Fruit fly (Drosophila melanogaster) S2 (cell line): Measurements from ENCODE around the gene trbd.
A peak's percentile ranks its signal among the peaks of the same experiment; 100 is the strongest.

Experiments used
- CG8478 ChIP-seq: fragments of >200 bp; optimal IDR thresholded peaks from 2 replicates; lab custom pipeline; 2018
- CTCF ChIP-seq, 2 experiments: fragments of >200 bp; optimal IDR thresholded peaks; 2 replicates each; lab custom pipeline; 2018

The trbd gene

DNA sequence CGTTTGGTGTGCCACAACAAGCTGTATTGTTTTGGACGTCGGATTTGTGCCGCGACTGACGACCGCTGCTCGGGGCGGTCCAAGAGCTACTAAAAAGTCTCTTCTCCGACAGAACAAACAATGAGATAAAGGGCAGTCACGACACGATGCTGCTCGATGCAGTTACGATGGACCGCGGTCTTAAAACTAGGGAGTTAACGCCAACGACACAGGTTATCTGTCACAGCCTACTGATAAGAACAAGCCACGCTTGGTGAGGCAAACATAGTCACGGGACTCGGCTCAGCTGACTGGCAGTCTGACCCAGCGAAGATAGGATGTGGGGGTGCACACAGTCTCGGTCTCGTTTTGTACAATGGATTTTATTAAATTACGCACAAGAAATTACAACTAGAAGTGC lies 26.7 kb downstream of the trbd start, which contains the start of gene CG9444:
CG9444 (minus strand) TSS at position 140 of the 400 bp plus-strand sequence.
- no peak for TF ChIP-seq CTCF (optimal IDR thresholded peaks at IDR 0.05; lab: Kevin White, UChicago)
- no peak for TF ChIP-seq CG8478 (lab: Kevin White, UChicago)

DNA sequence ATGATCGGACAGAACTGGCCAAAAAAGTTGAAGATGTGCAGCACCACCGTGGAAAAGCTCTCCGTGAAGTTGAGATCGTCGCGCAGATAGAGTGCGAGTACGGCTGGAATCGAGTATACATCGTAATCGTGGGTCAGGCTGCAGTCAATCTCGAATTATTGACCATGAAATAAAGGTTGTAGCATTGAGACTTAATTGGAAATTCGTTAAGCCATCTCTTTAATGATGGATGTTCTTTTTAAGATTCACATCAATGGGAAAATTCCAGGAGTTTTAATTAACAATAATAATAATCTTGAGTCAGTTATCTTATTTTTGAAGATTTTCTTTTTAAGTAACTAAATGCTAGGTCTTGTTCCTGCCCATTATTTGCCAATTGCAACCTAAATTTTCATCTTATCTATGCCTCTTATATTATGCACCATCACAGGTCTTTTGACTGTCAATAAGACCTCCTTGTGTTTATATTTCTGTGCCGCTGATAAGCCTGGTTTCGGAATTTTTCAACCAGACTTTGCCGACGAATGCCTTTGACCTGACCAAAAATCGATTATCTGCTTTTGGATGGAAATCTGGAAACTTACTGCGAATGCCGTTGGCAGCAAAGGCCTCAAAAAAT lies 27.7 kb downstream of the trbd start:
- TF ChIP-seq CG8478 (lab: Kevin White, UChicago) (no peak), CTCF (optimal IDR thresholded peaks at IDR 0.05; lab: Kevin White, UChicago) (no peak)

DNA sequence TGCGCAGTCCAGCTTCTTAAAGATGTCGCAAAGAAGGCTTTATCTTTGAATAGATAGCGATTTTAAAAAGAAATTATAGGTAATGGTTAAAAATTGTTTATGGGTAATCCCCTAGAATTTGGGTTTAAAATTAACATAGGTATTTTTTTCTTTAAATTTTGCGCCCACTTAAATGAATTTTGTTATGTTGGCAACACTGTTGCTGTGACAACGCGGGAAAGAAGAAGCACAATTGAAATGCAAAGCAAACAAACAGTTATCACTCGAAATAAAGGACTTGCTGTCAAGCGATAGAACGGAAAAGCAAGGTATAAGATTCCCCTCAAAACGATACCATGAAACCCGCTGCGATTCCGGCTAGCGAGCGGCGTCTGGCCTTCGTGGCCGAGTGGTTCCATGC lies 31.1 kb downstream of the trbd start, which contains the start of gene nmdyn-D7:
nmdyn-D7 (plus strand) TSS at position 194 of the 400 bp plus-strand sequence.
- TF ChIP-seq CG8478 (lab: Kevin White, UChicago) (no peak), CTCF (optimal IDR thresholded peaks at IDR 0.05; lab: Kevin White, UChicago) (no peak)

DNA sequence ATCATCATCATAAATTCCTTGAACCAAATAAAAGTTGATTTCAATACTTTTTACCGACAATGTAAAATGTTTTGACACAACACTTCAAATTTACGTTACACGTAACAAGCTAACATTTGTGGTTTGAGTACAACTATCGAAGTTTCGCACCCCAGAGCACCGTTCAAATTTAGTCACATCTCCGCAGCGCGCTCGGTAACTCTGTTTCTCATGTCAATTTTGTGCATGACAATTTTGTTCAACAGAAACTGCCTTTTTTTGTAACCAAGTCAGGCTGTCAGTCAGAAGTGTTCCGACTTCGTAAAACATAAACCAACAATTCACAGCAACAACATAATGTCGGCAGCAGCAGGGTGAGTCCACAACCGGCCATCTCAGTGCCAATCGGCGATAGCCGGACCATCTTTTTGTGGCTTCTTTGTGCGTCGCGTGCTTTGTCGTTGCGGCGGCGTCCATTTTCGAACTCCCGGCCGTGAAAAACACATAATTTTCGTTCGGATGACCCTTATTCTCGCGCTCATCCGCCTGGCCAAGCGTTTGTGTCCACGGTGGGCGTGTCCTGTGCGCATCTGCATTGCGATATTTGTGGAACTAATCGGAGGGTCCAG lies 33.0 kb downstream of the trbd start, which contains the start of gene p23:
p23 (plus strand) TSS at position 194 of the 608 bp plus-strand sequence.
- TF ChIP-seq CG8478 (lab: Kevin White, UChicago) (no peak), CTCF (optimal IDR thresholded peaks at IDR 0.05; lab: Kevin White, UChicago) (peak; percentile 79 to 80)

DNA sequence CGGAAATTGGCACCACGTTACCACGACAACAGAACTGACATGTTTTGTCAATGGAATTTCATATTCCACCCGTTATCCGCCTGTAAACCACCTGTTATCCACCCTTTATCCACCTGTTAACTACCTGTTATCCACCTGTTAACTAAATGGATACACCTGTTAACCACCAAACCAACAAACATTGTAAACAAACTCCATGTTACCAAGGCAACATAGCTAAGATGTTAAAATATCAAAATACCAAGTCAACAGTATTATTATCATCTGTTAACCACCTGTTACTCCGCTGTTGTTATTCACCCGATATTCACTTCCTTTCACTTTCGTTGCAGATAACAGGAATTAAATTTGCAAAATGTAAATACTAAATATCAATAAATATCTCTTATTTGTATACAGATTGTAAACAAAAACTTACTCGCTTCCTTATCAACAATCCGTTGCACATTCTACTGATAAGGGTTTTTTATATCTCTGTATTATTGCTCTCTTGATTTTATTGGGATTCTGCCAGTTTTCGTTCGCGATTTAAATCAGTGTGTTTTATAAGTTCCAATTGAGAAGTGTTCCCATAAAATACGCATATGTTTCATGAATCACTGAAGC lies 35.8 kb downstream of the trbd start, which contains the start of gene Nepl12:
Nepl12 (plus strand) TSS at position 556 of the 606 bp plus-strand sequence.
- TF ChIP-seq CTCF (optimal IDR thresholded peaks at IDR 0.05; lab: Kevin White, UChicago) (no peak), CG8478 (lab: Kevin White, UChicago) (no peak)

DNA sequence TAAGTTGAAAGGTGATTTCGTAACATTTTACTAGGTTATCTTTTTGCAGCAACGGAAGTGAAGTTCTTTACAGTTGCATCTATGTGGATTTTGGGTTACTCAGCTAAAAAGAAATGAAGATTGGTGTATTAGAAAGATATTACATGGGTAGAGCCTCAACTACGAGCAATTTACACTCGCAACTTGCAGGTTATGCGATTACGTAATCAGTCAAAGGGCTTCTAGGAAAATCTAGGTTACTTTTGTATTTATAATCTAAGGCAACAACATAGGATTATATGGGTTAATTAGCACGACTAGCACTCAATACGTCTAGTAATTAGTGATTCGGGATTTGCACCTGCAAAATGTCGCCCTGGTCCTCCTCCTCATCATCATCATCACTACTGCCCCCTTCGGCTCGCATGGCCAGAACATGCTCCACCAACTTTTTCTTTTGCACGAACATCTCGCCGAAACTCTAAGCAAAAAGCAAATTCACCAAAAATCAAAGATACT lies 36.6 kb downstream of the trbd start, which contains the start of gene Dhc1:
Dhc1 (minus strand) TSS at position 448 of the 498 bp plus-strand sequence.
- TF ChIP-seq CTCF (optimal IDR thresholded peaks at IDR 0.05; lab: Kevin White, UChicago), result no peak
- no peak for TF ChIP-seq CG8478 (lab: Kevin White, UChicago)

DNA sequence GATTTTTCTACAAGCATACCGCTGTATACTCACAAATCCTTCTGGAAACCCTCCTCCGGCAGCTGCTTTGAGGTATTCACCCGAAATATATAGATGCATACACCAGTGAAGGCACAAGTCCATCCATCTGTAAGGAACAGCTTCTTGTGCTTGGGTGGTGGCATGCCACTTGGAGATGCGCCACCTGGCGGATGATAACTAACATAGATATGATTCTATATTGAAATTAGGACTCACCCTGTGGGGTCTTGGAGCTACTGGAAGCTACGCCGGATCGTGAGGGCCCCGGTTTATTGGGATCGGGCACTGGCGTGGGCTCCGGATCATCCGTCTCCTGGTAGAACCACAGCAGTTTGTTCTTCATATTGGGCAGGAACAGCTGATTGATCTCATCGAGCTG lies 37.6 kb downstream of the trbd start:
- TF ChIP-seq CTCF (optimal IDR thresholded peaks at IDR 0.05; lab: Kevin White, UChicago), result peak; percentile 63 to 64
- TF ChIP-seq CG8478 (lab: Kevin White, UChicago), result no peak

DNA sequence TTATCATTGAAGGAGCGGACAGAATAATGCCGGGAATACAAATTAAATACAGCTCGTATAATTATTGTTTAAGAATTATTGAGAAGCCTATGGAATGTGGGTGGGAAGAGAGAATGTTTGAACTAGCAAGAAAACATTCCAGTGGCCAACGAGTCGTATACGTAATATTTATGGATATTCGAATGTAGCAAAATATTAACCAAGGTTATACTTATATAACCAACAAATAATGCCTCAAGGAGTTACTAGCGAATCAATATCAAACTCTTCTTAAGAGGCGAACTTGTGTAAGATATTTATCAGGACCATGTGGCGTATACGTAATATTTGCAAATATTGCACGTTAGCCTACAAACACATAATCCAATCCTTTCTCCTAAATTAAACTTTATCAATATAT lies 45.4 kb downstream of the trbd start:
- TF ChIP-seq CG8478 (lab: Kevin White, UChicago) (no peak), CTCF (optimal IDR thresholded peaks at IDR 0.05; lab: Kevin White, UChicago) (no peak)
